Fruit fly (Drosophila melanogaster) whole organism, embryonic: ENCODE data around the gene ver.

Experiments
- Antp ChIP-seq: fragments of 200-800 bp; sonication (Bioruptor generic); optimal IDR thresholded peaks from 3 replicates; lab custom pipeline; 2016; ENCODE audit warnings: missing biosample characterization, missing genetic modification characterization
- Asciz ChIP-seq: fragments of 200-800 bp; sonication (Bioruptor generic); optimal IDR thresholded peaks from 2 replicates; lab custom pipeline; 2017; ENCODE audit warnings: missing biosample characterization, mild to moderate bottlenecking, missing genetic modification characterization, missing genetic modification reagents
- CG1024 ChIP-seq: fragments of 200-800 bp; sonication (Bioruptor generic); IDR thresholded peaks from 2 replicates; pipeline ENCODE4 v1.3.6; 2022; ENCODE audit warnings: missing biosample characterization, missing genetic modification characterization
- CG12942 ChIP-seq: fragments of 200-800 bp; sonication (Bioruptor generic); optimal IDR thresholded peaks from 3 replicates; lab custom pipeline; 2016; ENCODE audit warnings: missing biosample characterization, missing genetic modification characterization
- CG14050 ChIP-seq: fragments of 200-800 bp; sonication (Bioruptor generic); IDR thresholded peaks from 3 replicates; pipeline ENCODE4 v1.3.6; 2022; ENCODE audit warnings: missing biosample characterization, missing genetic modification characterization
- CG14667 ChIP-seq: fragments of 200-800 bp; sonication (Bioruptor generic); IDR thresholded peaks from 2 replicates; pipeline ENCODE4 v1.3.6; 2022; ENCODE audit warnings: missing biosample characterization, missing genetic modification characterization
- CG1529 ChIP-seq: fragments of 200-800 bp; sonication (Bioruptor generic); optimal IDR thresholded peaks from 3 replicates; lab custom pipeline; 2018; ENCODE audit warnings: missing biosample characterization, missing genetic modification characterization
- CG15514 ChIP-seq: fragments of 200-800 bp; sonication (Bioruptor generic); optimal IDR thresholded peaks from 3 replicates; lab custom pipeline; 2017; ENCODE audit warnings: missing biosample characterization, missing genetic modification characterization, mild to moderate bottlenecking, moderate library complexity, missing genetic modification reagents
- CG16863 ChIP-seq: fragments of 200-800 bp; sonication (Bioruptor generic); optimal IDR thresholded peaks from 3 replicates; lab custom pipeline; 2016; ENCODE audit warnings: missing biosample characterization, missing genetic modification characterization
- CG2120 ChIP-seq: fragments of 200-800 bp; sonication (Bioruptor generic); optimal IDR thresholded peaks from 3 replicates; lab custom pipeline; 2016; ENCODE audit warnings: missing biosample characterization, missing genetic modification characterization
- CG42726 ChIP-seq: fragments of 200-800 bp; sonication (Bioruptor generic); IDR thresholded peaks from 2 replicates; pipeline ENCODE4 v1.3.6; 2022; ENCODE audit warnings: missing biosample characterization, missing genetic modification characterization; ENCODE audit not compliant: partially characterized antibody
- CG4328 ChIP-seq: fragments of 200-800 bp; sonication (Bioruptor generic); optimal IDR thresholded peaks from 3 replicates; lab custom pipeline; 2017; ENCODE audit warnings: missing biosample characterization, missing genetic modification reagents, missing genetic modification characterization
- CG4404 ChIP-seq: fragments of 200-800 bp; sonication (Bioruptor generic); IDR thresholded peaks from 2 replicates; pipeline ENCODE4 v1.3.6; 2022; ENCODE audit warnings: missing biosample characterization, missing genetic modification characterization
- CG4820 ChIP-seq: fragments of 200-800 bp; sonication (Bioruptor generic); optimal IDR thresholded peaks from 3 replicates; lab custom pipeline; 2016; ENCODE audit warnings: missing biosample characterization, missing genetic modification characterization
- CG6791 ChIP-seq: fragments of 200-800 bp; sonication (Bioruptor generic); IDR thresholded peaks from 3 replicates; pipeline ENCODE4 v1.3.6; 2022; ENCODE audit warnings: missing biosample characterization, missing genetic modification characterization; ENCODE audit not compliant: partially characterized antibody
- CG7963 ChIP-seq: fragments of 200-800 bp; sonication (Bioruptor generic); IDR thresholded peaks from 3 replicates; pipeline ENCODE4 v1.3.6; 2022; ENCODE audit warnings: missing biosample characterization, missing genetic modification characterization; ENCODE audit not compliant: partially characterized antibody
- CG8281 ChIP-seq: fragments of 200-800 bp; sonication (Bioruptor generic); optimal IDR thresholded peaks from 2 replicates; lab custom pipeline; 2018; ENCODE audit warnings: missing biosample characterization, mild to moderate bottlenecking, missing genetic modification characterization, moderate library complexity
- CG9876 ChIP-seq: fragments of 200-800 bp; sonication (Bioruptor generic); optimal IDR thresholded peaks from 2 replicates; lab custom pipeline; 2016; ENCODE audit warnings: missing biosample characterization, missing genetic modification characterization
- CTCF ChIP-seq: fragments of 200-800 bp; sonication (Bioruptor generic); optimal IDR thresholded peaks from 2 replicates; lab custom pipeline; 2017; ENCODE audit warnings: missing biosample characterization, mild to moderate bottlenecking, missing genetic modification characterization, moderate library complexity
- CoRest ChIP-seq: fragments of 200-800 bp; sonication (Bioruptor generic); optimal IDR thresholded peaks from 3 replicates; lab custom pipeline; 2018; ENCODE audit warnings: missing biosample characterization, mild to moderate bottlenecking, missing genetic modification characterization, moderate library complexity
- Dbx ChIP-seq: fragments of 200-800 bp; sonication (Bioruptor generic); IDR thresholded peaks from 3 replicates; pipeline ENCODE4 v1.3.6; 2022; ENCODE audit warnings: missing biosample characterization, missing genetic modification characterization
- Doc3 ChIP-seq: fragments of 200-800 bp; sonication (Bioruptor generic); IDR thresholded peaks from 3 replicates; pipeline ENCODE4 v1.3.6; 2022; ENCODE audit warnings: missing biosample characterization, missing genetic modification characterization; ENCODE audit not compliant: partially characterized antibody
- Dref ChIP-seq: fragments of 200-800 bp; sonication (Bioruptor generic); IDR thresholded peaks from 2 replicates; pipeline ENCODE4 v1.3.6; 2022; ENCODE audit warnings: missing biosample characterization, missing genetic modification characterization
- Ets97D ChIP-seq: fragments of 200-800 bp; sonication (Bioruptor generic); optimal IDR thresholded peaks from 3 replicates; lab custom pipeline; 2016; ENCODE audit warnings: missing biosample characterization, missing genetic modification characterization
- MTF-1 ChIP-seq: fragments of 200-800 bp; sonication (Bioruptor generic); optimal IDR thresholded peaks from 2 replicates; lab custom pipeline; 2018; ENCODE audit warnings: missing biosample characterization, mild to moderate bottlenecking, missing genetic modification characterization, borderline replicate concordance
- Max ChIP-seq: fragments of 200-800 bp; sonication (Bioruptor generic); optimal IDR thresholded peaks from 2 replicates; lab custom pipeline; 2016; ENCODE audit warnings: missing biosample characterization, mild to moderate bottlenecking, missing genetic modification characterization
- Meics ChIP-seq: fragments of 200-800 bp; sonication (Bioruptor generic); optimal IDR thresholded peaks from 2 replicates; lab custom pipeline; 2017; ENCODE audit warnings: missing biosample characterization, mild to moderate bottlenecking, missing genetic modification characterization
- Six4 ChIP-seq: fragments of 200-800 bp; sonication (Bioruptor generic); optimal IDR thresholded peaks from 2 replicates; lab custom pipeline; 2016; ENCODE audit warnings: missing biosample characterization, missing genetic modification characterization
- Sox100B ChIP-seq: fragments of 200-800 bp; sonication (Bioruptor generic); optimal IDR thresholded peaks from 3 replicates; lab custom pipeline; 2018; ENCODE audit warnings: missing biosample characterization, mild to moderate bottlenecking, missing genetic modification characterization
- Sox102F ChIP-seq: fragments of 200-800 bp; sonication (Bioruptor generic); optimal IDR thresholded peaks from 2 replicates; lab custom pipeline; 2018; ENCODE audit warnings: missing biosample characterization, mild to moderate bottlenecking, missing genetic modification characterization, moderate library complexity
- TFAM ChIP-seq: fragments of 200-800 bp; sonication (Bioruptor generic); optimal IDR thresholded peaks from 2 replicates; lab custom pipeline; 2017; ENCODE audit warnings: missing biosample characterization, missing genetic modification characterization, inconsistent platforms
- ap ChIP-seq: fragments of 200-800 bp; sonication (Bioruptor generic); IDR thresholded peaks from 2 replicates; pipeline ENCODE4 v1.3.6; 2022; ENCODE audit warnings: missing biosample characterization, missing genetic modification characterization
- bcd ChIP-seq: fragments of 200-800 bp; sonication (Bioruptor generic); optimal IDR thresholded peaks from 2 replicates; lab custom pipeline; 2017; ENCODE audit warnings: missing biosample characterization, mild to moderate bottlenecking, missing genetic modification characterization
- bigmax ChIP-seq: fragments of 200-800 bp; sonication (Bioruptor generic); optimal IDR thresholded peaks from 2 replicates; lab custom pipeline; 2018; ENCODE audit warnings: missing biosample characterization, mild to moderate bottlenecking, missing genetic modification characterization
- cg ChIP-seq: fragments of 200-800 bp; sonication (Bioruptor generic); optimal IDR thresholded peaks from 3 replicates; lab custom pipeline; 2019; ENCODE audit warnings: missing biosample characterization, mild to moderate bottlenecking, missing genetic modification characterization, moderate library complexity
- dati ChIP-seq: fragments of 200-800 bp; sonication (Bioruptor generic); IDR thresholded peaks from 2 replicates; pipeline ENCODE4 v1.3.6; 2022; ENCODE audit warnings: missing biosample characterization, missing genetic modification characterization
- disco-r ChIP-seq: fragments of 200-800 bp; sonication (Bioruptor generic); optimal IDR thresholded peaks from 2 replicates; lab custom pipeline; 2016; ENCODE audit warnings: missing biosample characterization, missing genetic modification characterization
- dpn ChIP-seq, 2 experiments: fragments of 200-800 bp; sonication (Bioruptor generic); optimal IDR thresholded peaks; 3 replicates each; lab custom pipeline; 2016; ENCODE audit warnings: missing biosample characterization in 2 of 2, missing genetic modification characterization in 2 of 2
- en ChIP-seq: fragments of 200-800 bp; sonication (Bioruptor generic); optimal IDR thresholded peaks from 2 replicates; lab custom pipeline; 2016; ENCODE audit warnings: missing biosample characterization, missing genetic modification characterization
- ftz-f1 ChIP-seq: fragments of 200-800 bp; sonication (Bioruptor generic); optimal IDR thresholded peaks from 2 replicates; lab custom pipeline; 2016; ENCODE audit warnings: missing biosample characterization, missing genetic modification characterization
- fu2 ChIP-seq: fragments of 200-800 bp; sonication (Bioruptor generic); optimal IDR thresholded peaks from 2 replicates; lab custom pipeline; 2016; ENCODE audit warnings: missing biosample characterization, missing genetic modification characterization
- inv ChIP-seq: fragments of 200-800 bp; sonication (Bioruptor generic); IDR thresholded peaks from 2 replicates; pipeline ENCODE4 v1.3.6; 2022; ENCODE audit warnings: missing biosample characterization, missing genetic modification characterization; ENCODE audit not compliant: partially characterized antibody
- lab ChIP-seq: fragments of 200-800 bp; sonication (Bioruptor generic); optimal IDR thresholded peaks from 3 replicates; lab custom pipeline; 2017; ENCODE audit warnings: missing biosample characterization, missing genetic modification characterization, mild to moderate bottlenecking, moderate library complexity, missing genetic modification reagents
- lmd ChIP-seq: fragments of 200-800 bp; sonication (Bioruptor generic); IDR thresholded peaks from 2 replicates; pipeline ENCODE4 v1.3.6; 2022; ENCODE audit warnings: missing biosample characterization, missing genetic modification characterization
- p53 ChIP-seq: fragments of 200-800 bp; sonication (Bioruptor generic); optimal IDR thresholded peaks from 2 replicates; lab custom pipeline; 2016; ENCODE audit warnings: missing biosample characterization, missing genetic modification characterization
- pan ChIP-seq, 4 experiments: fragments of >200 bp in 3 of 4; fragments of 200-800 bp in 1 of 4; sonication (Bioruptor generic) in 1 of 4; optimal IDR thresholded peaks in 3 of 4; IDR thresholded peaks in 1 of 4; 2 replicates each; pipeline versions ENCODE4 v1.3.6 to Lab custom; 2017 to 2022; ENCODE audit warnings: missing biosample characterization in 2 of 4, missing genetic modification characterization in 2 of 4, mixed read lengths in 1 of 4
- salm ChIP-seq: fragments of 200-800 bp; sonication (Bioruptor generic); optimal IDR thresholded peaks from 2 replicates; lab custom pipeline; 2018; ENCODE audit warnings: missing biosample characterization, mild to moderate bottlenecking, missing genetic modification characterization
- vvl ChIP-seq: fragments of 200-800 bp; sonication (Bioruptor generic); IDR thresholded peaks from 2 replicates; pipeline ENCODE4 v1.3.6; 2022; ENCODE audit warnings: missing biosample characterization, missing genetic modification characterization
- z ChIP-seq: fragments of 200-800 bp; sonication (Bioruptor generic); IDR thresholded peaks from 3 replicates; pipeline ENCODE4 v1.3.6; 2022; ENCODE audit warnings: missing biosample characterization, missing genetic modification characterization
- zen ChIP-seq: fragments of 200-800 bp; sonication (Bioruptor generic); optimal IDR thresholded peaks from 3 replicates; lab custom pipeline; 2018; ENCODE audit warnings: missing biosample characterization, mild to moderate bottlenecking, missing genetic modification characterization, moderate library complexity

The ver gene

DNA sequence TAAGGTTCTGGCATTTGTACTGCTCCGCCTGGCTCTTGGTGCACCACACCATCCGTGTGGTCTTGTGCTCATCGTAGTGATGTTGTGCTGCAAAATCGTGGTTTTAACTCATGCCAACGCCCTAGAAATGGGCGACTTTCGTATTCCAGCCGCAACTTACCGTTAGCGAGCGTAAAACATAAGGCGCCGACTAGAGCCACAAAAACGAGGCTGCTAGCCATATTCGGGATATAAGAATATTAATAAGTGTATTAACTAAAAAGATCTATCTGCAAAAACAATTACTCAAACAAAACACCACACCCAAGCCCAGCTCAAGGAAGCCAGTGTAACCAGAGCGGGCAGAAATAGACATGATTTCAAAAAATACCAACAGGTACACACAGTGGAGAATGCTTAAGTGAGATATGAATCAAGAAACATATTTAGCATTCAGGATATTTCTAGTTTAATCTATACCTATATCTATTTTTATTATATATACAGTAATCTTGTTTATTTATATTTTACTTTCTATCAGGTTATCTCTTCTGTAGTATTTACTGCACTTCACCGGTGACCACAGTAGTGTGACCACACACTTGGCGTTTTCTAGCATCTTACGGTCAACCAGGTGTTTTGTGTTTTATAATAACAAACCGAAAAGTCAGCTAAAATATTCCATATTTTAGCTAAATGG is 9.7 kb downstream of the ver start, which contains the start of the genes Tsf2 and CG34242 (continued):
- TF ChIP-seq CG15514 (GFP tag; lab: Kevin White, UChicago) (peak; percentile 90), CG6791 (GFP tag; lab: Robert Waterston, UW) (no peak), en (GFP tag; lab: Kevin White, UChicago) (no peak), lab (GFP tag; lab: Kevin White, UChicago) (peak; percentile 86), Doc3 (GFP tag; lab: Robert Waterston, UW) (no peak), Sox100B (GFP tag; lab: Kevin White, UChicago) (no peak), p53 (GFP tag; lab: Kevin White, UChicago) (no peak), Asciz (GFP tag; lab: Kevin White, UChicago) (no peak), inv (GFP tag; lab: Robert Waterston, UW) (no peak), Sox102F (no peak), cg (GFP tag; lab: Kevin White, UChicago) (no peak), CG4404 (GFP tag; lab: Robert Waterston, UW) (peak; percentile 78), CTCF (GFP tag; lab: Kevin White, UChicago) (peak; percentile 10), z (GFP tag; lab: Robert Waterston, UW) (no peak), dati (GFP tag; lab: Robert Waterston, UW) (no peak), Max (GFP tag; lab: Kevin White, UChicago) (peak; percentile 70), Antp (GFP tag; lab: Kevin White, UChicago) (no peak), pan (optimal IDR thresholded peaks at IDR 0.05; lab: Kevin White, UChicago) (no peak), pan (GFP tag; optimal IDR thresholded peaks at IDR 0.05 in 1 of 2, IDR thresholded peaks at IDR 0.05 in 1 of 2) (peak in 1 of 2 experiments; percentile 96), CG12942 (GFP tag; lab: Kevin White, UChicago) (no peak), CG16863 (GFP tag; lab: Kevin White, UChicago) (no peak), Dref (no peak), CG4820 (GFP tag; lab: Kevin White, UChicago) (peak; percentile 86), CG7963 (GFP tag; lab: Robert Waterston, UW) (no peak), zen (tag; lab: Kevin White, UChicago) (peak; percentile 86), disco-r (no peak), CG4328 (GFP tag; lab: Kevin White, UChicago) (no peak), TFAM (GFP tag; lab: Kevin White, UChicago) (no peak), CoRest (peak; percentile 67), CG42726 (GFP tag; lab: Robert Waterston, UW) (no peak), ap (GFP tag; lab: Robert Waterston, UW) (peak; percentile 94), bigmax (GFP tag; lab: Kevin White, UChicago) (no peak), MTF-1 (peak; percentile 39), dpn (GFP tag; optimal IDR thresholded peaks at IDR 0.05; lab: Kevin White, UChicago) (peak in 1 of 2 experiments; percentile 6), lmd (GFP tag; lab: Robert Waterston, UW) (peak; percentile 95), CG14667 (GFP tag; lab: Robert Waterston, UW) (peak; percentile 97), Meics (GFP tag; lab: Kevin White, UChicago) (peak; percentile 88), CG1529 (GFP tag; lab: Kevin White, UChicago) (no peak), CG14050 (no peak), CG2120 (GFP tag; lab: Kevin White, UChicago) (peak; percentile 0), salm (tag; lab: Kevin White, UChicago) (peak; percentile 4), CG8281 (tag; lab: Kevin White, UChicago) (no peak), CG1024 (0 out of 2 replicates have a peak, but pooled peaks have one; percentile 12), CG9876 (no peak), fu2 (GFP tag; lab: Kevin White, UChicago) (no peak), Six4 (GFP tag; lab: Kevin White, UChicago) (peak; percentile 71), vvl (GFP tag; lab: Robert Waterston, UW) (peak; percentile 96), Ets97D (GFP tag; lab: Kevin White, UChicago) (no peak), Dbx (GFP tag; lab: Robert Waterston, UW) (peak; percentile 94), bcd (GFP tag; lab: Kevin White, UChicago) (peak; percentile 80), ftz-f1 (GFP tag; lab: Kevin White, UChicago) (no peak)
